Fruit fly (Drosophila melanogaster): ENCODE data around the gene CG7884.

dm6 chrX:19264396-19264795, 44.0 kb downstream of the CG7884 start:
- TF ChIP-seq dac (GFP tag; optimal IDR thresholded peaks at IDR 0.05), result no peak
- TF ChIP-seq Hr39 (GFP tag; optimal IDR thresholded peaks at IDR 0.05), result no peak
- TF ChIP-seq Eip75B (GFP tag; optimal IDR thresholded peaks at IDR 0.05), result no peak
- TF ChIP-seq fkh (GFP tag; optimal IDR thresholded peaks at IDR 0.05), result no peak
- no peak for TF ChIP-seq ss (GFP tag; optimal IDR thresholded peaks at IDR 0.05)
- TF ChIP-seq OdsH (GFP tag; optimal IDR thresholded peaks at IDR 0.05), result no peak
- no peak for TF ChIP-seq CG8319 (GFP tag; optimal IDR thresholded peaks at IDR 0.05)
- TF ChIP-seq CG11902 (GFP tag; optimal IDR thresholded peaks at IDR 0.05), result no peak
- no peak for TF ChIP-seq CG11762 (GFP tag; optimal IDR thresholded peaks at IDR 0.05; ENCODE audit: insufficient read depth)
- TF ChIP-seq fd59A (GFP tag; optimal IDR thresholded peaks at IDR 0.05), result no peak
- no peak for TF ChIP-seq CG10669 (GFP tag; optimal IDR thresholded peaks at IDR 0.05)
- no peak for TF ChIP-seq esn (GFP tag; optimal IDR thresholded peaks at IDR 0.05)
